Fruit fly (Drosophila melanogaster) whole organism, embryonic: ENCODE results near the gene Kr-h2.

ENCODE experiments used
- Asciz ChIP-seq: fragments of 200-800 bp; sonication (Bioruptor generic); optimal IDR thresholded peaks from 2 replicates; lab custom pipeline; 2017; ENCODE audit warnings: missing biosample characterization, mild to moderate bottlenecking, missing genetic modification characterization, missing genetic modification reagents
- BtbVII ChIP-seq: fragments of 200-800 bp; sonication (Bioruptor generic); optimal IDR thresholded peaks from 3 replicates; lab custom pipeline; 2017; ENCODE audit warnings: missing biosample characterization, mild to moderate bottlenecking, missing genetic modification characterization
- CG10274 ChIP-seq: fragments of 200-800 bp; sonication (Bioruptor generic); optimal IDR thresholded peaks from 3 replicates; lab custom pipeline; 2017; ENCODE audit warnings: missing biosample characterization, mild to moderate bottlenecking, missing genetic modification characterization
- CG11723 ChIP-seq: fragments of 200-800 bp; sonication (Bioruptor generic); optimal IDR thresholded peaks from 2 replicates; lab custom pipeline; 2017; ENCODE audit warnings: missing biosample characterization, mild to moderate bottlenecking, missing genetic modification characterization
- CG12155 ChIP-seq: fragments of 200-800 bp; sonication (Bioruptor generic); optimal IDR thresholded peaks from 3 replicates; lab custom pipeline; 2016; ENCODE audit warnings: missing biosample characterization, missing genetic modification characterization
- CG12391 ChIP-seq: fragments of 200-800 bp; sonication (Bioruptor generic); optimal IDR thresholded peaks from 3 replicates; lab custom pipeline; 2018; ENCODE audit warnings: missing biosample characterization, mild to moderate bottlenecking, missing genetic modification characterization, moderate library complexity
- CG12659 ChIP-seq: fragments of 200-800 bp; sonication (Bioruptor generic); optimal IDR thresholded peaks from 3 replicates; lab custom pipeline; 2017; ENCODE audit warnings: mild to moderate bottlenecking, missing biosample characterization, missing genetic modification reagents, missing genetic modification characterization
- CG12769 ChIP-seq: fragments of 200-800 bp; sonication (Bioruptor generic); optimal IDR thresholded peaks from 2 replicates; lab custom pipeline; 2019; ENCODE audit warnings: missing biosample characterization, mild to moderate bottlenecking, missing genetic modification characterization, moderate library complexity
- CG13424 ChIP-seq: fragments of 200-800 bp; sonication (Bioruptor generic); optimal IDR thresholded peaks from 2 replicates; lab custom pipeline; 2019; ENCODE audit warnings: missing biosample characterization, mild to moderate bottlenecking, missing genetic modification characterization, moderate library complexity
- CG15011 ChIP-seq: fragments of 200-800 bp; sonication (Bioruptor generic); optimal IDR thresholded peaks from 3 replicates; lab custom pipeline; 2018; ENCODE audit warnings: missing biosample characterization, mild to moderate bottlenecking, missing genetic modification characterization
- CG17328 ChIP-seq: fragments of 200-800 bp; sonication (Bioruptor generic); IDR thresholded peaks from 2 replicates; pipeline ENCODE4 v1.3.6; 2022; ENCODE audit warnings: missing biosample characterization, missing genetic modification characterization
- CG18262 ChIP-seq: fragments of 200-800 bp; optimal IDR thresholded peaks from 3 replicates; lab custom pipeline; 2019; ENCODE audit warnings: missing biosample characterization, mild to moderate bottlenecking, missing genetic modification characterization, moderate library complexity
- CG32532 ChIP-seq: fragments of 200-800 bp; sonication (Bioruptor generic); IDR thresholded peaks from 2 replicates; pipeline ENCODE4 v1.3.6; 2022; ENCODE audit warnings: missing biosample characterization, missing genetic modification characterization
- CG33213 ChIP-seq: fragments of 200-800 bp; sonication (Bioruptor generic); optimal IDR thresholded peaks from 3 replicates; lab custom pipeline; 2016; ENCODE audit warnings: missing biosample characterization, missing genetic modification characterization
- CG3407 ChIP-seq: fragments of 200-800 bp; sonication (Bioruptor generic); optimal IDR thresholded peaks from 2 replicates; lab custom pipeline; 2018; ENCODE audit warnings: missing biosample characterization, mild to moderate bottlenecking, missing genetic modification characterization
- CG34376 ChIP-seq: fragments of 200-800 bp; sonication (Bioruptor generic); optimal IDR thresholded peaks from 2 replicates; lab custom pipeline; 2018; ENCODE audit warnings: missing biosample characterization, mild to moderate bottlenecking, missing genetic modification characterization
- CG3726 ChIP-seq: fragments of 200-800 bp; sonication (Bioruptor generic); IDR thresholded peaks from 3 replicates; pipeline ENCODE4, ENCODE4 v1.3.6; 2022; ENCODE audit warnings: missing biosample characterization, missing genetic modification characterization
- CG4424 ChIP-seq: fragments of 200-800 bp; sonication (Bioruptor generic); optimal IDR thresholded peaks from 3 replicates; lab custom pipeline; 2016; ENCODE audit warnings: missing biosample characterization, missing genetic modification characterization
- CG7839 ChIP-seq: fragments of 200-800 bp; sonication (Bioruptor generic); optimal IDR thresholded peaks from 3 replicates; lab custom pipeline; 2018; ENCODE audit warnings: missing biosample characterization, mild to moderate bottlenecking, missing genetic modification characterization, moderate library complexity
- CG8388 ChIP-seq: fragments of 200-800 bp; sonication (Bioruptor generic); optimal IDR thresholded peaks from 2 replicates; lab custom pipeline; 2019; ENCODE audit warnings: missing biosample characterization, mild to moderate bottlenecking, missing genetic modification characterization, moderate library complexity
- CG9437 ChIP-seq: fragments of 200-800 bp; sonication (Bioruptor generic); optimal IDR thresholded peaks from 2 replicates; lab custom pipeline; 2018; ENCODE audit warnings: missing biosample characterization, mild to moderate bottlenecking, missing genetic modification characterization
- CHES-1-like ChIP-seq: fragments of 200-800 bp; sonication (Bioruptor generic); optimal IDR thresholded peaks from 2 replicates; lab custom pipeline; 2016; ENCODE audit warnings: missing biosample characterization, missing genetic modification characterization
- Dref ChIP-seq: fragments of 200-800 bp; sonication (Bioruptor generic); IDR thresholded peaks from 2 replicates; pipeline ENCODE4 v1.3.6; 2022; ENCODE audit warnings: missing biosample characterization, missing genetic modification characterization
- HLH3B ChIP-seq: fragments of 200-800 bp; sonication (Bioruptor generic); IDR thresholded peaks from 2 replicates; pipeline ENCODE4 v1.3.6; 2022; ENCODE audit warnings: missing biosample characterization, missing genetic modification characterization
- Hr3 ChIP-seq: fragments of 200-800 bp; sonication (Bioruptor generic); optimal IDR thresholded peaks from 3 replicates; lab custom pipeline; 2016; ENCODE audit warnings: missing biosample characterization, missing genetic modification characterization
- Hr78 ChIP-seq, 2 experiments: fragments of 200-800 bp in 1 of 2; fragments of >200 bp in 1 of 2; sonication (Bioruptor generic) in 1 of 2; optimal IDR thresholded peaks; 2 replicates each; lab custom pipeline; 2017 to 2019; ENCODE audit warnings: missing biosample characterization in 2 of 2, missing genetic modification characterization in 2 of 2, mild to moderate bottlenecking in 1 of 2, moderate library complexity in 1 of 2
- Mrtf ChIP-seq: fragments of 200-800 bp; sonication (Bioruptor generic); IDR thresholded peaks from 3 replicates; pipeline ENCODE4 v1.3.6; 2022; ENCODE audit warnings: missing biosample characterization, missing genetic modification characterization
- NFAT ChIP-seq: fragments of 200-800 bp; sonication (Bioruptor generic); IDR thresholded peaks from 2 replicates; pipeline ENCODE4 v1.3.6; 2022; ENCODE audit warnings: missing biosample characterization, missing genetic modification characterization
- Nf-YA ChIP-seq: fragments of 200-800 bp; sonication (Bioruptor generic); IDR thresholded peaks from 2 replicates; pipeline ENCODE4 v1.3.6; 2022; ENCODE audit warnings: missing biosample characterization, missing genetic modification characterization
- Vsx1 ChIP-seq: fragments of 200-800 bp; sonication (Bioruptor generic); optimal IDR thresholded peaks from 2 replicates; lab custom pipeline; 2017; ENCODE audit warnings: missing biosample characterization, mild to moderate bottlenecking, missing genetic modification characterization, missing genetic modification reagents
- YL-1 ChIP-seq: fragments of 200-800 bp; sonication (Bioruptor generic); optimal IDR thresholded peaks from 3 replicates; lab custom pipeline; 2017; ENCODE audit warnings: missing biosample characterization, mild to moderate bottlenecking, missing genetic modification characterization
- bbx ChIP-seq: fragments of 200-800 bp; sonication (Bioruptor generic); IDR thresholded peaks from 2 replicates; pipeline ENCODE4 v1.3.6; 2022; ENCODE audit warnings: missing biosample characterization, missing genetic modification characterization; ENCODE audit not compliant: partially characterized antibody
- btn ChIP-seq: fragments of 200-800 bp; sonication (Bioruptor generic); optimal IDR thresholded peaks from 2 replicates; lab custom pipeline; 2016; ENCODE audit warnings: missing biosample characterization, missing genetic modification characterization
- cas ChIP-seq: fragments of 200-800 bp; sonication (Bioruptor generic); IDR thresholded peaks from 2 replicates; pipeline ENCODE4 v1.3.6; 2022; ENCODE audit warnings: missing biosample characterization, missing genetic modification characterization
- caup ChIP-seq: fragments of 200-800 bp; sonication (Bioruptor generic); optimal IDR thresholded peaks from 3 replicates; lab custom pipeline; 2017; ENCODE audit warnings: missing biosample characterization, mild to moderate bottlenecking, missing genetic modification characterization, moderate library complexity; ENCODE audit not compliant: severe bottlenecking
- chn ChIP-seq: fragments of 200-800 bp; sonication (Bioruptor generic); optimal IDR thresholded peaks from 2 replicates; lab custom pipeline; 2016; ENCODE audit warnings: missing biosample characterization, missing genetic modification characterization
- dpn ChIP-seq, 2 experiments: fragments of 200-800 bp; sonication (Bioruptor generic); optimal IDR thresholded peaks; 3 replicates each; lab custom pipeline; 2016; ENCODE audit warnings: missing biosample characterization in 2 of 2, missing genetic modification characterization in 2 of 2
- gcm2 ChIP-seq: fragments of 200-800 bp; sonication (Bioruptor generic); optimal IDR thresholded peaks from 2 replicates; lab custom pipeline; 2016; ENCODE audit warnings: missing biosample characterization, missing genetic modification characterization
- grn ChIP-seq: fragments of 200-800 bp; sonication (Bioruptor generic); optimal IDR thresholded peaks from 3 replicates; lab custom pipeline; 2017; ENCODE audit warnings: missing biosample characterization, missing genetic modification characterization
- gt ChIP-seq: fragments of 200-800 bp; sonication (Bioruptor generic); IDR thresholded peaks from 2 replicates; pipeline ENCODE4 v1.3.6; 2022; ENCODE audit warnings: missing biosample characterization, missing genetic modification characterization
- hb ChIP-seq: fragments of 200-800 bp; sonication (Bioruptor generic); IDR thresholded peaks from 3 replicates; pipeline ENCODE4 v1.3.6; 2022; ENCODE audit warnings: missing biosample characterization, missing genetic modification characterization; ENCODE audit not compliant: partially characterized antibody
- hbn ChIP-seq: fragments of 200-800 bp; sonication (Bioruptor generic); IDR thresholded peaks from 2 replicates; pipeline ENCODE4 v1.3.6; 2022; ENCODE audit warnings: missing biosample characterization, missing genetic modification characterization; ENCODE audit not compliant: partially characterized antibody
- mam ChIP-seq: fragments of 200-800 bp; sonication (Bioruptor generic); optimal IDR thresholded peaks from 3 replicates; lab custom pipeline; 2016; ENCODE audit warnings: missing biosample characterization, missing genetic modification characterization
- pnt ChIP-seq: fragments of 200-800 bp; sonication (Bioruptor generic); optimal IDR thresholded peaks from 3 replicates; lab custom pipeline; 2016; ENCODE audit warnings: missing biosample characterization, missing genetic modification characterization
- row ChIP-seq: fragments of 200-800 bp; sonication (Bioruptor generic); IDR thresholded peaks from 3 replicates; pipeline ENCODE4 v1.3.6; 2022; ENCODE audit warnings: missing biosample characterization, missing genetic modification characterization
- sens ChIP-seq: fragments of 200-800 bp; sonication (Bioruptor generic); peaks from one replicate; lab custom pipeline; 2016; ENCODE audit warnings: missing biosample characterization, missing genetic modification characterization
- sisA ChIP-seq: fragments of 200-800 bp; sonication (Bioruptor generic); IDR thresholded peaks from 2 replicates; pipeline ENCODE4 v1.3.6; 2022; ENCODE audit warnings: missing biosample characterization, missing genetic modification characterization
- slp2 ChIP-seq: fragments of 200-800 bp; sonication (Bioruptor generic); optimal IDR thresholded peaks from 2 replicates; lab custom pipeline; 2016; ENCODE audit warnings: missing biosample characterization, missing genetic modification characterization
- sqz ChIP-seq: fragments of 200-800 bp; sonication (Bioruptor generic); optimal IDR thresholded peaks from 3 replicates; lab custom pipeline; 2018; ENCODE audit warnings: missing biosample characterization, mild to moderate bottlenecking, missing genetic modification characterization
- vfl ChIP-seq: fragments of 200-800 bp; sonication (Bioruptor generic); optimal IDR thresholded peaks from 2 replicates; lab custom pipeline; 2016; ENCODE audit warnings: missing biosample characterization, missing genetic modification characterization
- zfh2 ChIP-seq: fragments of 200-800 bp; sonication (Bioruptor generic); optimal IDR thresholded peaks from 2 replicates; lab custom pipeline; 2016; ENCODE audit warnings: missing biosample characterization, missing genetic modification characterization

The Kr-h2 gene

DNA sequence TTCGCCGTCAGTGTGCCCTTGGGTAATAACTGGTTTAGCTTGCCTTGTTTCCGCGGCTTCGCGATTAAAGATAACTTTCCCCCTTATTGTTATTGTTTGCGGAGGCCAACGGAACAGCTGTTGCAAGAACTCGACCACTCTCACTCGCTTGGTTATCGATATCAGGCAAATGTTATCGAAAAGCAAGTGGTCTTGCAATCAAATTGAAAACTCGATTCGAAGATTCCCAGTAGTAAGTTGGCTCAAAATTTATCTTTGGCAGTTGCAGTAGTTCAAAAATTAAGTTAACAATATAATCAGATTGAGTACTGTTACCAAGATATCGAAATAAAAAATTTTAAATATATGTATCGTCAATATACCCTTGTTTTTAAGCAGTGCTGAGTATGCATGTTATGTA is 5.0 kb upstream of the Kr-h2 start, which contains the start of the genes Fbw5 and CG9147 (continued):
- peak; percentile 76 for TF ChIP-seq Dref (GFP tag; lab: Robert Waterston, UW)
- TF ChIP-seq CG12769 (tag; lab: Kevin White, UChicago): peak; percentile 100
- TF ChIP-seq CG13424 (tag; lab: Kevin White, UChicago): peak; percentile 100
- peak; percentile 99 for TF ChIP-seq CG34376 (GFP tag; lab: Kevin White, UChicago)
- peak; percentile 99 for TF ChIP-seq cas (GFP tag; lab: Robert Waterston, UW)
- no peak for TF ChIP-seq hb (GFP tag; lab: Robert Waterston, UW)
- peak; percentile 100 for TF ChIP-seq YL-1
- peak; percentile 99 for TF ChIP-seq CG3407 (GFP tag; lab: Kevin White, UChicago)
- TF ChIP-seq sens: peak; percentile 100
- TF ChIP-seq Nf-YA (GFP tag; lab: Robert Waterston, UW): peak; percentile 99
- TF ChIP-seq NFAT: peak; percentile 99
- TF ChIP-seq Hr78 (GFP tag; optimal IDR thresholded peaks at IDR 0.05; lab: Kevin White, UChicago): peak in 1 of 2 experiments; percentile 97
- peak; percentile 95 for TF ChIP-seq CG10274 (GFP tag; lab: Kevin White, UChicago)
- peak; percentile 99 for TF ChIP-seq pnt (GFP tag; lab: Kevin White, UChicago)
- peak; percentile 97 for TF ChIP-seq grn (GFP tag; lab: Kevin White, UChicago)
- peak; percentile 99 for TF ChIP-seq CG32532
- peak; percentile 99 for TF ChIP-seq CG12155 (GFP tag; lab: Kevin White, UChicago)
- peak; percentile 98 for TF ChIP-seq Vsx1 (GFP tag; lab: Kevin White, UChicago)
- TF ChIP-seq sqz (GFP tag; lab: Kevin White, UChicago): peak; percentile 97
- TF ChIP-seq row: peak; percentile 100
- TF ChIP-seq CHES-1-like: peak; percentile 99
- TF ChIP-seq BtbVII: peak; percentile 98
- TF ChIP-seq btn (GFP tag; lab: Kevin White, UChicago): peak; percentile 99
- peak; percentile 97 for TF ChIP-seq CG9437 (GFP tag; lab: Kevin White, UChicago)
- TF ChIP-seq CG4424 (GFP tag; lab: Kevin White, UChicago): peak; percentile 98
- peak; percentile 100 for TF ChIP-seq CG12659 (GFP tag; lab: Kevin White, UChicago)
- peak; percentile 99 for TF ChIP-seq CG8388 (GFP tag; lab: Kevin White, UChicago)
- peak; percentile 98 for TF ChIP-seq CG15011 (GFP tag; lab: Kevin White, UChicago)
- TF ChIP-seq mam (GFP tag; lab: Kevin White, UChicago): peak; percentile 100
- TF ChIP-seq CG17328 (GFP tag; lab: Robert Waterston, UW): peak; percentile 100
- TF ChIP-seq CG33213 (GFP tag; lab: Kevin White, UChicago): peak; percentile 99
- 0 out of 2 replicates have a peak, but pooled peaks have one; percentile 51 for TF ChIP-seq hbn (GFP tag; lab: Robert Waterston, UW)
- peak; percentile 70 for TF ChIP-seq bbx
- TF ChIP-seq sisA (GFP tag; lab: Robert Waterston, UW): peak; percentile 100
- TF ChIP-seq Hr3: peak; percentile 100
- peak; percentile 99 for TF ChIP-seq slp2 (GFP tag; lab: Kevin White, UChicago)
- TF ChIP-seq CG3726 (GFP tag; lab: Robert Waterston, UW): peak; percentile 99
- TF ChIP-seq CG11723 (GFP tag; lab: Kevin White, UChicago): peak; percentile 99
- peak; percentile 98 for TF ChIP-seq gt (GFP tag; lab: Robert Waterston, UW)
- peak; percentile 99 for TF ChIP-seq CG18262 (tag; lab: Kevin White, UChicago)
- TF ChIP-seq dpn (GFP tag; optimal IDR thresholded peaks at IDR 0.05; lab: Kevin White, UChicago): peak; percentile 100
- peak; percentile 100 for TF ChIP-seq CG7839 (tag; lab: Kevin White, UChicago)
- peak; percentile 100 for TF ChIP-seq CG12391
- TF ChIP-seq Asciz: peak; percentile 99
- TF ChIP-seq HLH3B (GFP tag; lab: Robert Waterston, UW): peak; percentile 100
- TF ChIP-seq vfl (GFP tag; lab: Kevin White, UChicago): peak; percentile 99
- TF ChIP-seq Mrtf (GFP tag; lab: Robert Waterston, UW): peak; percentile 99
- TF ChIP-seq chn (GFP tag; lab: Kevin White, UChicago): peak; percentile 100
- TF ChIP-seq zfh2 (GFP tag; lab: Kevin White, UChicago): peak; percentile 99
- TF ChIP-seq gcm2 (GFP tag; lab: Kevin White, UChicago): peak; percentile 98
- TF ChIP-seq caup (GFP tag; lab: Kevin White, UChicago): peak; percentile 99
